Fruit fly (Drosophila melanogaster): Measurements from ENCODE around the gene Trf4-1.

The Trf4-1 gene

DNA sequence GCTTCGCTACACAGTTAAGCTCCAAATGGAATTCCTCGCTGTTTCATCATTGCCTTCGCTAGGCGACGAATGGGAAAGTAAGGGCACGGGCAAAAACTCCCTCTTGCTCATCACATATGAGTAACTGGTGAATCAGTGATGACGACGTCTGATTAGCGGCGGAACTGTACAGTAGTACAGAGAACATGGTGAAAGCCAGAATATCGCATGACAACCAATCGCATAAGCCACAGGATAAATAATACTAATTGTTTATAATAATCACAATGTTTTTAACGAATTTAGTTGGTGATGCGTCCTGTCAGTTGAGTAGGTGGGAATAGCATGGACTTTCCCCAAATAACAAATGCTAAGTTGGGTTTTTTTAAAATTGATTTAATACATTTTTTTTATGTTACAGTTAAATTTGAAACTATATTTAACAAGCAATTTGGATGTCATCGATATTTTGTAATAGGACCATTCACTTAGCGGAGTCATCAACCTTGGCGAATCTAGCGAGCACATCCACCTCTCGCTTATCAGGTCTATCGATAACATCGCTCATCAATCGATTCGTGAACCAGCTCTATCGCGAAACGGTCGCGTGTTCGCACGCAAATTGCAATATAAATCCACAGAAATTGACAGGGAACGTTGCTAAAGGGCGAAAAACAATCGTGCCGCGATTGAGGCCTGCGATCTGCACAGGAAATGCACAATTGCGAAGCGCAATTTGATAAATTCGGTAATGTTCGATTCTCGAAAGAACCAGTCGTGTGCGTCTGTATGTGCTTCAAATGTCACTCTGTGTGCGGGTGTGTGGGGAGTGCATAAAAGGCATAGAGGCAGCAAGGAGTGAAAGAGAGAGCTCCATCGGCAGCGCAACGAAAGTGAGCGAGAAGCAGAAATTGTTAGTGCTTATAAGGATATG, at the start of gene Trf4-1, which contains the start of gene CG12112 (continued):
- no peak for TF ChIP-seq CG11762 (GFP tag; optimal IDR thresholded peaks at IDR 0.05; ENCODE audit: insufficient read depth)
- no peak for TF ChIP-seq CG6854 (GFP tag; optimal IDR thresholded peaks at IDR 0.05)
- no peak for TF ChIP-seq CG8119 (GFP tag; IDR thresholded peaks at IDR 0.05)
- TF ChIP-seq Ets21C (GFP tag; optimal IDR thresholded peaks at IDR 0.05), result peak; percentile 27
- TF ChIP-seq spab (GFP tag; optimal IDR thresholded peaks at IDR 0.05), result no peak
- no peak for TF ChIP-seq CG34406 (GFP tag; optimal IDR thresholded peaks at IDR 0.05)
- peak; percentile 43 for TF ChIP-seq Met (GFP tag; optimal IDR thresholded peaks at IDR 0.05)
- no peak for TF ChIP-seq Hr38 (GFP tag; optimal IDR thresholded peaks at IDR 0.05)
- no peak for TF ChIP-seq CG6276 (GFP tag; optimal IDR thresholded peaks at IDR 0.05)
- TF ChIP-seq esn (GFP tag; optimal IDR thresholded peaks at IDR 0.05), result peak; percentile 55

DNA sequence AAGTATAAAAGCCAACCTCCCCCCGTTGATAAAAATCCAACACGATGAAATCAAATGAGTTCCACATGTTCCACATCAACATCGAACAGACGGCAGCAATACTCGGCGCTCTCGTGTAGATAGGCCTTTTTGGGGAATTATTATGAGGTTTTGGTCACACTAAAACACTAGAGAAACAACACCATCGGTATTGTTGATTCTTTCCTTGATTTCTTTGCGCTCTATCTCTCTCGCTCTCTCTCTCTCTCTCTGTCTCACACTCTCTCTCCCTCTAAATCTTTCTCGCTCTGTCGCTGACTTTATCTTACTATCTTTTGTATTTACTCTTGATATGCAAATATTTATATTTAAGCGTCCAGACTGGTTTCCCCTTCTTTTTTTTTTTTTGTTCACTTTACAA, 49.4 kb upstream of the Trf4-1 start:
- TF ChIP-seq CG6808 (GFP tag; optimal IDR thresholded peaks at IDR 0.05), result peak; percentile 20
- 0 out of 3 replicates have a peak, but pooled peaks have one; percentile 27 for TF ChIP-seq CG6163 (GFP tag; IDR thresholded peaks at IDR 0.05)
- no peak for TF ChIP-seq CG8119 (GFP tag; IDR thresholded peaks at IDR 0.05)
- no peak for TF ChIP-seq acj6 (GFP tag; optimal IDR thresholded peaks at IDR 0.05)
- peak; percentile 9 for TF ChIP-seq svp (GFP tag)
- no peak for TF ChIP-seq Sox15 (GFP tag; optimal IDR thresholded peaks at IDR 0.05)
- TF ChIP-seq Eip78C (GFP tag), result peak; percentile 72
- TF ChIP-seq ss (GFP tag; optimal IDR thresholded peaks at IDR 0.05), result peak; percentile 13 to 23

DNA sequence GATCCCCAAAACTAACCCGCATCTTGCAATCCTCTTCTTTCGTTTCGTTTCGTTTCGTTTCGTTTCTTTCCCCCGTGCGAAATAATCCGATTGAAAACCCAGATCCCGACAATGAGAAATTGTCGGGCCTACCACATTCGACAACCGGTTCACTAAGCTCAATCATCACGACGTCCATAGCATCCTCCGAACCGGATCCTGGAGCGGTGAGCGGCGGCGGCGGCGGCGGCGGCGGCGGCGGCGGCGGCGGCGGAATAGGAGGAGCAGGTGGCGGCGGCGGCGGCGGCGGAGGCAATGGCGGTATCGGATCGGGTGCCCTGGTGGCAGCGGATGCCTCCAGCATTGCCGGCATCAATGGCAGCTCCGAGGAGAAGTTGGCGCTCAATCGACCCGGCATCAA, 47.9 kb upstream of the Trf4-1 start:
- TF ChIP-seq CG10669 (GFP tag; optimal IDR thresholded peaks at IDR 0.05) (no peak), topi (GFP tag; optimal IDR thresholded peaks at IDR 0.05) (no peak), Eip75B (GFP tag; optimal IDR thresholded peaks at IDR 0.05) (no peak), CG32006 (GFP tag; optimal IDR thresholded peaks at IDR 0.05) (no peak), acj6 (GFP tag; optimal IDR thresholded peaks at IDR 0.05) (no peak), CG8119 (GFP tag; IDR thresholded peaks at IDR 0.05) (no peak), Hr39 (GFP tag; optimal IDR thresholded peaks at IDR 0.05) (no peak)

- TF ChIP-seq CG1621 (tag; optimal IDR thresholded peaks at IDR 0.05) (peak; percentile 36), CG6854 (GFP tag; optimal IDR thresholded peaks at IDR 0.05) (peak; percentile 22), OdsH (GFP tag; optimal IDR thresholded peaks at IDR 0.05) (peak; percentile 10), CG32006 (GFP tag; optimal IDR thresholded peaks at IDR 0.05) (peak; percentile 3), CG9139 (GFP tag; optimal IDR thresholded peaks at IDR 0.05) (peak; percentile 6), svp (GFP tag) (peak; percentile 51), Eip75B (GFP tag; optimal IDR thresholded peaks at IDR 0.05) (no peak), salr (GFP tag; optimal IDR thresholded peaks at IDR 0.05) (no peak), CG6808 (GFP tag; optimal IDR thresholded peaks at IDR 0.05) (peak; percentile 100), acj6 (GFP tag; optimal IDR thresholded peaks at IDR 0.05) (peak; percentile 4), eg (GFP tag; IDR thresholded peaks at IDR 0.05) (0 out of 3 replicates have a peak, but pooled peaks have one; percentile 47), Met (GFP tag; optimal IDR thresholded peaks at IDR 0.05) (peak; percentile 16), Eip78C (GFP tag) (peak; percentile 78), CG8119 (GFP tag; IDR thresholded peaks at IDR 0.05) (0 out of 3 replicates have a peak, but pooled peaks have one; percentile 46), CG15336 (GFP tag; IDR thresholded peaks at IDR 0.05) (0 out of 2 replicates have a peak, but pooled peaks have one; percentile 11), Lpt (GFP tag; optimal IDR thresholded peaks at IDR 0.05) (no peak), vri (GFP tag; optimal IDR thresholded peaks at IDR 0.05) (peak; percentile 13), fkh (GFP tag; optimal IDR thresholded peaks at IDR 0.05) (peak; percentile 36), CG11762 (GFP tag; optimal IDR thresholded peaks at IDR 0.05; ENCODE audit: insufficient read depth) (no peak), esn (GFP tag; optimal IDR thresholded peaks at IDR 0.05) (peak; percentile 15), Ets21C (GFP tag; optimal IDR thresholded peaks at IDR 0.05) (no peak), fd85E (GFP tag; optimal IDR thresholded peaks at IDR 0.05) (no peak), CG7368 (GFP tag; optimal IDR thresholded peaks at IDR 0.05) (peak; percentile 16), CG34406 (GFP tag; optimal IDR thresholded peaks at IDR 0.05) (no peak), ss (GFP tag; optimal IDR thresholded peaks at IDR 0.05) (peak in 1 of 2 experiments; percentile 7)
Observed at dm6 chrX:8517121-8518024, 42.7 kb upstream of the Trf4-1 start, which contains the start of gene Nrg. Nrg (plus strand) TSS chrX:8517373.
